Fruit fly (Drosophila melanogaster) whole organism, pupa: ENCODE data around the gene DAAM.

Source experiments
- CG10348 ChIP-seq: fragments of 200-800 bp; sonication (Bioruptor generic); IDR thresholded peaks from 2 replicates; pipeline ENCODE4 v1.3.6; 2022; ENCODE audit warnings: missing biosample characterization, missing genetic modification characterization
- CG32121 ChIP-seq: fragments of 200-800 bp; sonication (Bioruptor generic); IDR thresholded peaks from 2 replicates; pipeline ENCODE4 v1.3.6; 2022; ENCODE audit warnings: missing biosample characterization, missing genetic modification characterization
- CG4496 ChIP-seq: fragments of 200-800 bp; sonication (Bioruptor generic); IDR thresholded peaks from 3 replicates; pipeline ENCODE4 v1.3.6; 2022; ENCODE audit warnings: missing biosample characterization, missing genetic modification characterization
- CG8159 ChIP-seq: fragments of 200-800 bp; sonication (Bioruptor generic); optimal IDR thresholded peaks from 3 replicates; lab custom pipeline; 2018; ENCODE audit warnings: missing biosample characterization, mild to moderate bottlenecking, missing genetic modification characterization, moderate library complexity

DNA sequence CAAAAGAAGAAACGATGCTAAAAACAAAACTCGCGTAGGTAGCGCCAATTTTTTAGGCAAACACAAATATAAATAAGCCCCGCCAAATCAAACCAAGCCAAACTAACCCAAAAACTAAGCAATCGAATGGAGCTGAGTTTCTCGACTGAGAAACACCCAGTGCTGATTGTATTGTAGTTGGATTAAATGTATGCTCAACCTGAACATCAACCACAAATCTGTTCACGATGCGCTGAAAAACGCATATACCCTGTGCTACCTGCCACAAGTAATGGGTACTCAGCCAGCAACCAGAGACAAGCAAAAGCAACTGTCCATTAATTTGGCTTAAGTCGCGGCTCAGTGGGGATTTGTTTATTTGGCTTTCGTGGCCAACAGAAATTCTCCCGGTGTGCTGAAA is 61.8 kb downstream of the DAAM start:
- TF ChIP-seq CG10348 (GFP tag; lab: Robert Waterston, UW) (no peak), CG4496 (GFP tag; lab: Robert Waterston, UW) (no peak), CG8159 (tag; lab: Kevin White, UChicago) (no peak), CG32121 (GFP tag; lab: Robert Waterston, UW) (no peak)
